Worm (Caenorhabditis elegans) whole organism, young adult: ENCODE measurements around the gene C52E4.7.

ENCODE experiments used
- F10E7.11 ChIP-seq: sonication (generic microtip); optimal IDR thresholded peaks from 2 replicates; lab custom pipeline; 2017; ENCODE audit warnings: mild to moderate bottlenecking, missing genetic modification characterization, moderate library complexity, missing compliant biosample characterization
- F22D6.2 ChIP-seq: sonication (generic microtip); optimal IDR thresholded peaks from 2 replicates; lab custom pipeline; 2016; ENCODE audit warnings: mild to moderate bottlenecking, missing genetic modification characterization, missing compliant biosample characterization
- F37B4.10 ChIP-seq: fragments of 200-800 bp; sonication (Bioruptor generic); IDR thresholded peaks from 2 replicates; pipeline ENCODE4 v1.3.6; 2022; ENCODE audit warnings: missing genetic modification characterization, missing compliant biosample characterization
- F52B5.7 ChIP-seq: sonication (generic microtip); optimal IDR thresholded peaks from 2 replicates; lab custom pipeline; 2016; ENCODE audit warnings: mild to moderate bottlenecking, missing genetic modification characterization, missing compliant biosample characterization
- F55B11.4 ChIP-seq: sonication (generic microtip); optimal IDR thresholded peaks from 2 replicates; lab custom pipeline; 2016; ENCODE audit warnings: missing compliant biosample characterization, missing genetic modification characterization, borderline replicate concordance; ENCODE audit not compliant: insufficient read depth
- K11D2.4 ChIP-seq: fragments of 200-800 bp; sonication (Bioruptor generic); IDR thresholded peaks from 2 replicates; pipeline ENCODE4 v1.3.6; 2022; ENCODE audit warnings: missing genetic modification reagents, missing genetic modification characterization, missing compliant biosample characterization
- K12H6.12 ChIP-seq: fragments of 200-800 bp; sonication (Bioruptor generic); optimal IDR thresholded peaks from 2 replicates; lab custom pipeline; 2018; ENCODE audit warnings: mild to moderate bottlenecking, missing genetic modification characterization, missing compliant biosample characterization
- T07F8.4 ChIP-seq: sonication (generic microtip); optimal IDR thresholded peaks from 2 replicates; lab custom pipeline; 2016; ENCODE audit warnings: mild to moderate bottlenecking, missing genetic modification characterization, moderate library complexity, missing compliant biosample characterization
- Y53F4B.3 ChIP-seq: fragments of 200-800 bp; sonication (Bioruptor generic); IDR thresholded peaks from 2 replicates; pipeline ENCODE4 v1.3.6; 2022; ENCODE audit warnings: missing genetic modification reagents, missing genetic modification characterization, missing compliant biosample characterization
- Y56A3A.18 ChIP-seq: fragments of 200-800 bp; sonication (Bioruptor generic); IDR thresholded peaks from 2 replicates; pipeline ENCODE4 v1.3.6; 2022; ENCODE audit warnings: missing genetic modification reagents, missing genetic modification characterization, missing compliant biosample characterization
- Y95B8A.8 ChIP-seq: fragments of 200-800 bp; sonication (Bioruptor generic); IDR thresholded peaks from 2 replicates; pipeline ENCODE4 v1.3.6; 2022; ENCODE audit warnings: missing genetic modification reagents, missing genetic modification characterization, missing compliant biosample characterization
- ZK185.1 ChIP-seq: sonication (generic microtip); optimal IDR thresholded peaks from 2 replicates; lab custom pipeline; 2016; ENCODE audit warnings: mild to moderate bottlenecking, missing genetic modification characterization, missing compliant biosample characterization; ENCODE audit not compliant: poor library complexity, severe bottlenecking
- ama-1 ChIP-seq, 3 experiments: fragments of 150-350 bp in 1 of 3; sonication (generic microtip) in 2 of 3; optimal IDR thresholded peaks; 2 replicates each; lab custom pipeline; 2014 to 2018; ENCODE audit warnings: missing biosample characterization in 2 of 3, missing genetic modification characterization in 2 of 3, missing genetic modification reagents in 2 of 3
- athp-1 ChIP-seq: sonication (generic microtip); optimal IDR thresholded peaks from 2 replicates; lab custom pipeline; 2017; ENCODE audit warnings: mild to moderate bottlenecking, missing genetic modification characterization, missing compliant biosample characterization
- attf-3 ChIP-seq: fragments of 200-800 bp; sonication (Bioruptor generic); conservative IDR thresholded peaks from 2 replicates; pipeline ENCODE4 v1.3.6; 2022; ENCODE audit warnings: missing genetic modification reagents, missing genetic modification characterization, missing compliant biosample characterization
- cebp-1 ChIP-seq, 2 experiments: fragments of 200-800 bp in 1 of 2; sonication (Bioruptor generic) in 1 of 2; sonication (generic microtip) in 1 of 2; IDR thresholded peaks in 1 of 2; optimal IDR thresholded peaks in 1 of 2; 2 replicates each; pipeline versions ENCODE4 v1.3.6 to Lab custom; 2017 to 2022; ENCODE audit warnings: missing compliant biosample characterization in 2 of 2, missing genetic modification characterization in 2 of 2, mild to moderate bottlenecking in 1 of 2, missing genetic modification reagents in 1 of 2, moderate library complexity in 1 of 2
- dox-1 ChIP-seq: fragments of 200-800 bp; sonication (Bioruptor generic); IDR thresholded peaks from 2 replicates; pipeline ENCODE4 v1.3.6; 2022; ENCODE audit warnings: missing genetic modification reagents, missing genetic modification characterization, missing compliant biosample characterization
- dpff-1 ChIP-seq: sonication (generic microtip); optimal IDR thresholded peaks from 2 replicates; lab custom pipeline; 2017; ENCODE audit warnings: mild to moderate bottlenecking, missing genetic modification characterization, missing compliant biosample characterization
- dpl-1 ChIP-seq: fragments of 150-350 bp; optimal IDR thresholded peaks from 2 replicates; lab custom pipeline; 2014; ENCODE audit warnings: missing biosample characterization, missing genetic modification reagents, missing genetic modification characterization
- gei-17 ChIP-seq: fragments of 200-800 bp; sonication (Bioruptor generic); optimal IDR thresholded peaks from 2 replicates; lab custom pipeline; 2018; ENCODE audit warnings: mild to moderate bottlenecking, missing genetic modification characterization, missing compliant biosample characterization
- hlh-12 ChIP-seq: sonication (generic microtip); optimal IDR thresholded peaks from 2 replicates; lab custom pipeline; 2016; ENCODE audit warnings: missing genetic modification characterization, missing compliant biosample characterization
- hmg-20 ChIP-seq: fragments of 200-800 bp; sonication (Bioruptor generic); IDR thresholded peaks from 2 replicates; pipeline ENCODE4 v1.3.6; 2022; ENCODE audit warnings: missing genetic modification reagents, missing genetic modification characterization, missing compliant biosample characterization
- hrde-1 ChIP-seq: sonication (generic microtip); optimal IDR thresholded peaks from 2 replicates; lab custom pipeline; 2016; ENCODE audit warnings: missing genetic modification characterization, mild to moderate bottlenecking, missing compliant biosample characterization, moderate library complexity, missing genotype, missing genetic modification reagents, borderline replicate concordance
- let-526 ChIP-seq: fragments of 200-800 bp; sonication (Bioruptor generic); IDR thresholded peaks from 2 replicates; pipeline ENCODE4 v1.3.6; 2022; ENCODE audit warnings: missing genetic modification reagents, missing genetic modification characterization, missing compliant biosample characterization
- lin-26 ChIP-seq: fragments of 200-800 bp; sonication (Bioruptor generic); IDR thresholded peaks from 2 replicates; pipeline ENCODE4 v1.3.6; 2022; ENCODE audit warnings: missing genetic modification reagents, missing genetic modification characterization, missing compliant biosample characterization
- lin-40 ChIP-seq: sonication (generic microtip); optimal IDR thresholded peaks from 2 replicates; lab custom pipeline; 2016; ENCODE audit warnings: missing genetic modification characterization, mild to moderate bottlenecking, missing compliant biosample characterization, missing genotype, missing genetic modification reagents
- lin-54 ChIP-seq: fragments of 200-800 bp; sonication (Bioruptor generic); optimal IDR thresholded peaks from 2 replicates; lab custom pipeline; 2018; ENCODE audit warnings: mild to moderate bottlenecking, missing genetic modification characterization, missing compliant biosample characterization
- madf-6 ChIP-seq: fragments of 200-800 bp; sonication (Bioruptor generic); IDR thresholded peaks from 2 replicates; pipeline ENCODE4 v1.3.6; 2022; ENCODE audit warnings: missing genetic modification reagents, missing genetic modification characterization, missing compliant biosample characterization
- mes-4 ChIP-seq: sonication (generic microtip); optimal IDR thresholded peaks from 2 replicates; lab custom pipeline; 2016; ENCODE audit warnings: missing genotype, missing genetic modification characterization, missing compliant biosample characterization
- mxl-1 ChIP-seq: sonication (generic microtip); optimal IDR thresholded peaks from 2 replicates; lab custom pipeline; 2016; ENCODE audit warnings: missing genetic modification characterization, missing compliant biosample characterization
- nhr-179 ChIP-seq: sonication (generic microtip); optimal IDR thresholded peaks from 2 replicates; lab custom pipeline; 2016; ENCODE audit warnings: mild to moderate bottlenecking, missing genetic modification characterization, missing compliant biosample characterization
- nhr-80 ChIP-seq: sonication (generic microtip); optimal IDR thresholded peaks from 2 replicates; lab custom pipeline; 2016; ENCODE audit warnings: missing genetic modification characterization, missing compliant biosample characterization
- nhr-90 ChIP-seq: sonication (generic microtip); optimal IDR thresholded peaks from 2 replicates; lab custom pipeline; 2016; ENCODE audit warnings: missing genotype, mild to moderate bottlenecking, missing genetic modification characterization, missing compliant biosample characterization
- pha-4 ChIP-seq: fragments of 150-350 bp; sonication (generic microtip); optimal IDR thresholded peaks from 2 replicates; lab custom pipeline; 2014; ENCODE audit warnings: missing biosample characterization, missing genetic modification reagents, missing genetic modification characterization
- rec-8 ChIP-seq, 2 experiments: sonication (generic microtip); optimal IDR thresholded peaks; 2 replicates each; lab custom pipeline; 2016; ENCODE audit warnings: mild to moderate bottlenecking in 2 of 2, missing genetic modification characterization in 2 of 2, missing genetic modification reagents in 2 of 2, missing genotype in 2 of 2, missing biosample characterization in 1 of 2, missing compliant biosample characterization in 1 of 2, moderate library complexity in 1 of 2
- rpc-1 ChIP-seq, 2 experiments: fragments of 150-350 bp in 1 of 2; sonication (generic microtip) in 1 of 2; optimal IDR thresholded peaks; 2 replicates each; lab custom pipeline; 2014 to 2018; ENCODE audit warnings: missing biosample characterization in 1 of 2, missing genetic modification characterization in 1 of 2, missing genetic modification reagents in 1 of 2, missing genotype in 1 of 2
- sdz-38 ChIP-seq: sonication (generic microtip); optimal IDR thresholded peaks from 2 replicates; lab custom pipeline; 2016; ENCODE audit warnings: missing genotype, missing genetic modification characterization, missing compliant biosample characterization
- snpc-4 ChIP-seq, 5 experiments: fragments of 150-350 bp in 1 of 5; sonication (generic microtip) in 4 of 5; optimal IDR thresholded peaks; 2 replicates each; lab custom pipeline; 2014 to 2018; ENCODE audit warnings: missing genetic modification characterization in 5 of 5, missing biosample characterization in 3 of 5, antibody characterized with exemption in 2 of 5, mild to moderate bottlenecking in 2 of 5, missing compliant biosample characterization in 2 of 5, missing genotype in 2 of 5, moderate library complexity in 2 of 5, missing genetic modification reagents in 1 of 5
- sptf-2 ChIP-seq: fragments of 200-800 bp; sonication (Bioruptor generic); optimal IDR thresholded peaks from 2 replicates; lab custom pipeline; 2018; ENCODE audit warnings: mild to moderate bottlenecking, missing genetic modification characterization, missing compliant biosample characterization
- tlf-1 ChIP-seq: fragments of 200-800 bp; sonication (Bioruptor generic); optimal IDR thresholded peaks from 2 replicates; lab custom pipeline; 2018; ENCODE audit warnings: mild to moderate bottlenecking, missing genetic modification characterization, missing compliant biosample characterization
- unc-130 ChIP-seq: sonication (generic microtip); optimal IDR thresholded peaks from 2 replicates; lab custom pipeline; 2016; ENCODE audit warnings: missing genetic modification reagents, missing genetic modification characterization, missing compliant biosample characterization
- zfh-2 ChIP-seq: fragments of 200-800 bp; sonication (Bioruptor generic); conservative IDR thresholded peaks from 2 replicates; pipeline ENCODE4 v1.3.6; 2022; ENCODE audit warnings: missing genetic modification reagents, missing genetic modification characterization, missing compliant biosample characterization
- ztf-22 ChIP-seq: fragments of 200-800 bp; sonication (Bioruptor generic); optimal IDR thresholded peaks from 2 replicates; lab custom pipeline; 2018; ENCODE audit warnings: mild to moderate bottlenecking, missing genetic modification characterization, moderate library complexity, missing compliant biosample characterization
- ztf-25 ChIP-seq: fragments of 200-800 bp; sonication (Bioruptor generic); IDR thresholded peaks from 2 replicates; pipeline ENCODE4 v1.3.6; 2022; ENCODE audit warnings: missing genetic modification reagents, missing genetic modification characterization, missing compliant biosample characterization
- ztf-3 ChIP-seq: fragments of 200-800 bp; sonication (Bioruptor generic); optimal IDR thresholded peaks from 2 replicates; lab custom pipeline; 2018; ENCODE audit warnings: mild to moderate bottlenecking, missing genetic modification characterization, missing compliant biosample characterization

The C52E4.7 gene

ce11 chrV:12040823-12041606, 46.9 kb downstream of the C52E4.7 start, which contains the start of the genes kup-1 and F10C2.4:
Gene kup-1 (minus strand): TSS chrV:12040873.
Gene F10C2.4 (plus strand): TSS chrV:12041556.
- TF ChIP-seq hlh-12 (no peak), lin-26 (no peak), pha-4 (tag; lab: Kevin White, UChicago) (no peak), F22D6.2 (tag; lab: Kevin White, UChicago) (no peak), dpff-1 (tag; lab: Kevin White, UChicago) (no peak), ZK185.1 (no peak), nhr-80 (tag; lab: Kevin White, UChicago) (no peak), Y53F4B.3 (GFP tag; lab: Robert Waterston, UW) (no peak), hmg-20 (GFP tag; lab: Robert Waterston, UW) (no peak), rec-8 (tag; optimal IDR thresholded peaks at IDR 0.05; lab: Kevin White, UChicago) (no peak), F37B4.10 (GFP tag; lab: Robert Waterston, UW) (no peak), nhr-90 (no peak), dox-1 (GFP tag; lab: Robert Waterston, UW) (peak; percentile 44; the same call in 1 of the 2 replicates), dpl-1 (GFP tag; lab: Kevin White, UChicago) (peak; percentile 81), ztf-3 (GFP tag; lab: Kevin White, UChicago) (no peak), sdz-38 (tag; lab: Kevin White, UChicago) (no peak), Y95B8A.8 (no peak), F55B11.4 (no peak), F10E7.11 (tag; lab: Kevin White, UChicago) (no peak), lin-40 (tag; lab: Kevin White, UChicago) (no peak), snpc-4 (GFP tag; optimal IDR thresholded peaks at IDR 0.05; lab: Kevin White, UChicago) (no peak), snpc-4 (tag; optimal IDR thresholded peaks at IDR 0.05; lab: Kevin White, UChicago) (peak in 2 of 4 experiments; percentile 5 to 40), T07F8.4 (tag; lab: Kevin White, UChicago) (no peak), gei-17 (GFP tag; lab: Kevin White, UChicago) (no peak), madf-6 (GFP tag; lab: Robert Waterston, UW) (peak; percentile 60; the same call in 1 of the 2 replicates), F52B5.7 (tag; lab: Kevin White, UChicago) (no peak), let-526 (GFP tag; lab: Robert Waterston, UW) (no peak), ztf-22 (no peak), rpc-1 (optimal IDR thresholded peaks at IDR 0.05; lab: Kevin White, UChicago) (no peak), rpc-1 (tag; optimal IDR thresholded peaks at IDR 0.05; lab: Kevin White, UChicago) (no peak), unc-130 (GFP tag; lab: Kevin White, UChicago) (no peak), mxl-1 (tag; lab: Kevin White, UChicago) (no peak), K11D2.4 (no peak), ztf-25 (GFP tag; lab: Robert Waterston, UW) (no peak), attf-3 (GFP tag; lab: Robert Waterston, UW) (no peak), K12H6.12 (tag; lab: Kevin White, UChicago) (no peak), hrde-1 (no peak), lin-54 (peak; percentile 88), cebp-1 (GFP tag; IDR thresholded peaks at IDR 0.05; lab: Robert Waterston, UW) (no peak), cebp-1 (tag; optimal IDR thresholded peaks at IDR 0.05; lab: Kevin White, UChicago) (no peak), zfh-2 (GFP tag; lab: Robert Waterston, UW) (no peak), ama-1 (optimal IDR thresholded peaks at IDR 0.05; lab: Kevin White, UChicago) (no peak), ama-1 (GFP tag; optimal IDR thresholded peaks at IDR 0.05; lab: Kevin White, UChicago) (no peak), Y56A3A.18 (GFP tag; lab: Robert Waterston, UW) (no peak), nhr-179 (tag; lab: Kevin White, UChicago) (no peak), tlf-1 (no peak), athp-1 (tag; lab: Kevin White, UChicago) (peak; percentile 14), mes-4 (tag; lab: Kevin White, UChicago) (no peak), sptf-2 (GFP tag; lab: Kevin White, UChicago) (no peak)
